Fruit fly (Drosophila melanogaster) whole organism, wandering third instar larva: Measurements from ENCODE around the gene Tim13.

ENCODE experiments used
- Myc ChIP-seq: fragments of >200 bp; optimal IDR thresholded peaks from 2 replicates; lab custom pipeline; 2017
- dmrt93B ChIP-seq: fragments of 200-800 bp; sonication (Bioruptor generic); optimal IDR thresholded peaks from 2 replicates; lab custom pipeline; 2018; ENCODE audit warnings: missing biosample characterization, mild to moderate bottlenecking, missing genetic modification characterization

Gene Tim13

dm6 chr3L:11728147-11728546 is 46.2 kb downstream of the Tim13 start, which contains the start of gene sunn:
Gene sunn, plus strand, starts transcription at chr3L:11728348.
- no peak for TF ChIP-seq dmrt93B (GFP tag; lab: Kevin White, UChicago)
- no peak for TF ChIP-seq Myc (lab: Kevin White, UChicago)
